Worm (Caenorhabditis elegans): ENCODE data around the gene Y55B1BL.2.

ce11 chrIII:444101-444500 lies 41.5 kb downstream of the Y55B1BL.2 start, which contains the start of gene Y55B1BR.8:
- TF ChIP-seq lin-29 (GFP tag; IDR thresholded peaks at IDR 0.05) (no peak), ama-1 (optimal IDR thresholded peaks at IDR 0.05) (no peak), ceh-28 (tag; optimal IDR thresholded peaks at IDR 0.05) (no peak)

All from whole organism, L4 larva.